Fruit fly (Drosophila melanogaster) S2 (cell line): ENCODE results near the gene CG7560.

Experiments
- CG8478 ChIP-seq: fragments of >200 bp; optimal IDR thresholded peaks from 2 replicates; lab custom pipeline; 2018
- CTCF ChIP-seq, 2 experiments: fragments of >200 bp; optimal IDR thresholded peaks; 2 replicates each; lab custom pipeline; 2018

The CG7560 gene

DNA sequence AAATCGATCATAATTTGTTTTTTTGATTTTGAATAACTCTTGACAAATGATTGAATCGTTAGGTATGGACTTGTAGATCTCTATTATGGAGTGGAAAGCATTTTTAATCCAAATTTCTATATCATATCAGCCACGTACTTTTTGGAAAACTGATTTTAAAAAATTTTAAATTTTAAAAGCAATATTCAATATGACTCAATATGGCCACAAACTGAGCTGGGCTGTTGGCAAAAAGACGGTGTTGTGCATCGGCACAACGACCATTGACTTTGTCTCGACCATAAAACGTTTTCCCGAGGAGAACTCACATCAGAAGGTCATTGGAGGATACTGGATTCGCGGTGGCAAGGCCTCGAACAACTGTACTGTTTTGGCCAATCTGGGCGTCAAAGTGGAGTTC, 33.4 kb downstream of the CG7560 start, which contains the start of the genes CG12289 and CG7551:
Gene CG12289, minus strand, starts transcription at position 101 of the 400 bp plus-strand sequence.
Gene CG7551, plus strand, starts transcription at position 121 of the 400 bp plus-strand sequence.
- TF ChIP-seq CTCF (optimal IDR thresholded peaks at IDR 0.05; lab: Kevin White, UChicago): no peak
- no peak for TF ChIP-seq CG8478 (lab: Kevin White, UChicago)

DNA sequence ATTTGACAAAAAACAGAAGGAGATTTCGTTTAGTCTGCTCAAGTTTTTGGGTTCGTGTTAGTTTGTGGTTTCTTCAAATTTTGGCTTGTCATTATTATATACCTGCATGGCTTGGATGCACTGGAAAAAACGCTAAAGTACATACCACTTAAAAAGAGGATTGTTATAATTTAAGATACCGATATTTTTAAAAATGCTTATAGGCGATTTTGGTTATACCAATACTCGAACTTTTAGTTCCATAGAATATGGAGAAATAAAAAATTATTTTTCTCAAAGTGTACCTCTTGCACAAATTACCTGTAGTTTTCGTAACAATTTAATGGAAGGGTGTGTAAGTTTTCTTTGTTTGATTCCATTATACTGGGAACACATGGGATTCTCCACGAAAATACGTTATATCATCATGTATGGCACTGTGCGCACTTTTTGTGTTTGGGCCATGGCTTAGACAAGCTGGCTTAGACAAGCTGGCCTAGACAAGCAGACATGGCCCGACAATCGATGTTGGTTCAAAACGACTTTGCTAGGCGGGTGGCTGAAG, 40.5 kb downstream of the CG7560 start, which contains the start of gene Fum3:
Gene Fum3, minus strand, starts transcription at position 494 of the 544 bp plus-strand sequence.
- no peak for TF ChIP-seq CTCF (optimal IDR thresholded peaks at IDR 0.05; lab: Kevin White, UChicago)
- TF ChIP-seq CG8478 (lab: Kevin White, UChicago): no peak

DNA sequence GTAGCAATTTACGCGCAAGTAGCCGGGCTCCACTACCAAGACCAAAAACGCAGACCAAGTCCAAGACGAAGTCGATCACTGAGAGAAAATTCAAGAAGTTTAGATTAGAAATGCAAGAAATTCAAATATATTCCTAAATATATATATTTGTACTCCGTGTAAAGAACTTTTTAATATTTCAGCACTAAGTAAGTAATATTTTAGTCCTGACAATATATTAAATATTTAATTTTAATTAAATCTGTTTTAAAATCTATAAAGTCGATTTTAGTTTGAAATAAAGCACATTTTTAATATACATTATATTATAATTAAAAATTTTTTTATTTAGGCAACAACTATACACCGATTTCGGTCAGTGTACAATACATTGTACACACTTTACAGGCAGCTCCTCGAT, 42.0 kb downstream of the CG7560 start:
- TF ChIP-seq CG8478 (lab: Kevin White, UChicago) (no peak), CTCF (optimal IDR thresholded peaks at IDR 0.05; lab: Kevin White, UChicago) (no peak)

DNA sequence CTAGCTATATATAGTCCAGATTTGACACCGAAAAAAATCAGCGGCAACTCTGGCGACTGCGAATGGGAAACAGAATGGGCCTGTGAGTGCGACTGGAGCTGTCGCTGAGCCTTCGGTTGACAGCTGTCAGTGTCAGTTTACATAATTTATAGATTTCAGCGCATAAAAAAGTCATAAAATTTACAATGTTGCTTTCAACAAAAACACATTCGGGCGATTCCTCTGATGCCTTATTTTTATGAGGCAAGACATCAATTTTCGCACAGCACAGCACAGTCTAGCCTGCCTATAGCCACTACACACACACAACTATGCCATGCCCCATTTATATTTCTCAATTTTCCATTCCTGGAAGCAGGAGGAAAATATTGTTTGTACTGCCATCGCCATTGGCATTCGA, 47.4 kb downstream of the CG7560 start:
- TF ChIP-seq CG8478 (lab: Kevin White, UChicago) (no peak), CTCF (optimal IDR thresholded peaks at IDR 0.05; lab: Kevin White, UChicago) (no peak)

DNA sequence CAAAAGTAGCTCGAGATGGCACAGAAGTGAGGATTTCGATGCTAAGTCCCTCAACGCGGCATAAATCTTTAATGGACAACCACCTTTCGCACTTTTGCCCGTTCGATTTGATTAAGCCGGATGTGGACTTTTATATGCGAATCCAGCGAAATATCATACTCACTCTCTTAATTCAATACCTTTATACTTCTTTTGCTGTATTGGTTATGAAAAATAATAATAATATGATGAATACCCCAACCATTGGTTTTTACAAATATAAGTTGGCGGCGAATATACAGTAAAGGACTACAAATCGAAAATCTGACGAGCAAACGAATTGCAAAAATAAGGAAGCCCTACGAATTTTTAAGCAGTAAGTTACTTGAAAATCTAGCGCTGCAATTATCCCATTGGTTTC, 48.0 kb downstream of the CG7560 start, which contains the start of gene Vha16-3:
Gene Vha16-3, plus strand, starts transcription at position 301 of the 400 bp plus-strand sequence.
- TF ChIP-seq CG8478 (lab: Kevin White, UChicago) (no peak), CTCF (optimal IDR thresholded peaks at IDR 0.05; lab: Kevin White, UChicago) (no peak)

DNA sequence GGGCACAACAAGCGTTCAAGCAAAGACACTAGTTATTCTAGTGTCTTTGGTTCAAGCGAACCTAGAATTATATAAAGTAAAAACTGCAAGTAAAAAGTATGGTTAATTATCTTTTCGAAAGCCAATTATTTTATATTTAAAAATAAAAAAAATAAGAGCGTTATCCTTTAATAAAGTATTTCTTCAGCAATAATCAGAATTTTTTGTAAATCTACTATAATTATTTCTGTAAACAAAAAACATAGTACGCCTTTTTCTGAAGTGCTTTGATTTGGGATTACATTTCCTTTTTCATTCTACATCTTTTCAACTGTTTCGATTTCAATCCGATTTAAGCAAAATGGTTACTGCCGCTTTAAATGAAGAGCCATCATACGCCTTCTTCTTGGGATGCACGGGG, 49.7 kb downstream of the CG7560 start, which contains the start of gene Vha16-2:
Gene Vha16-2, plus strand, starts transcription at position 301 of the 400 bp plus-strand sequence.
- TF ChIP-seq CG8478 (lab: Kevin White, UChicago) (no peak), CTCF (optimal IDR thresholded peaks at IDR 0.05; lab: Kevin White, UChicago) (no peak)
